Fruit fly (Drosophila melanogaster) Kc167 (cell line): ENCODE results near the gene SdicB.

ENCODE experiments used
- Sin3A ChIP-seq: fragments of >200 bp; optimal IDR thresholded peaks from 2 replicates; lab custom pipeline; 2018; ENCODE audit warnings: missing external identifiers
- psq ChIP-seq: fragments of >200 bp; optimal IDR thresholded peaks from 2 replicates; lab custom pipeline; 2017; ENCODE audit warnings: missing external identifiers

DNA sequence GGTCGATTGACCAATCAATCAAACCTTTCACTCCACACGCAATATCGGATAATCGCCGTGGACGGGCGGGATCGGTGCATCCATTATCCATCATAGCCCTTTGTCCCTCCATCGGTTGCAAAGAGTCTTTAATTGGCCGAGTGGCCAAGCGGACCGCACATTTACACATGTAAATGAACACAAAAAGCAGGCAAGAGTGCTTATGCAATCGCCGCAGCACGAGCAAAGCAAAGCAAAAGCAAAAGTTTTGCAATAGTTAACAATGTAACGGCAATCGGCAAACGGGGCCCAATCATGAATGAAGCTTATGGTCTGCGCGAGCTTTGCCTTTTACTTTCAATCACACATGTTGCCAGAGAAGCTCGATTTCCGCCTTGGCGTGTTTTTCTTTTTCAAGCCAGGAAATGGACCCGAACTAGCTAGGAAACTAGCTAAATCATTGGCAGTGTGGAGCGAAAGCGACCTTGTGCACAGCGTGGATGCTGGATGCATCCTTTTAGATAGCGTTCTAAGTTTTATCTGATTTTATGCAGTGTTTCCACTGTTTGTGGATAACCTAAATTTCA, 34.0 kb upstream of the SdicB start:
- TF ChIP-seq psq (no peak), Sin3A (lab: Kevin White, UChicago) (no peak)
